Worm (Caenorhabditis elegans): ENCODE measurements around the gene swan-1.

- TF ChIP-seq unc-39 (tag; optimal IDR thresholded peaks at IDR 0.05), result no peak
- TF ChIP-seq lin-13 (tag; optimal IDR thresholded peaks at IDR 0.05), result no peak
- TF ChIP-seq mep-1 (tag; optimal IDR thresholded peaks at IDR 0.05), result no peak
- no peak for TF ChIP-seq drap-1 (GFP tag; optimal IDR thresholded peaks at IDR 0.05)
- TF ChIP-seq hlh-1 (tag; optimal IDR thresholded peaks at IDR 0.05), result no peak
- TF ChIP-seq ztf-11 (tag; optimal IDR thresholded peaks at IDR 0.05), result no peak
- no peak for TF ChIP-seq tbx-8 (GFP tag; optimal IDR thresholded peaks at IDR 0.05)
- no peak for TF ChIP-seq unc-62 (GFP tag; optimal IDR thresholded peaks at IDR 0.05)
These were observed 15.7 kb upstream of the swan-1 start, which contains the start of gene hpo-31 for ce11 chrV:13822752-13823151.

Measured in whole organism, mixed stage, embryonic.